Worm (Caenorhabditis elegans) whole organism, mixed stage, embryonic: ENCODE results near the gene tnc-2.

ENCODE experiments used
- ceh-83 ChIP-seq: fragments of 200-800 bp; sonication (Bioruptor generic); optimal IDR thresholded peaks from 2 replicates; lab custom pipeline; 2018; ENCODE audit warnings: mild to moderate bottlenecking, missing genetic modification characterization, missing compliant biosample characterization
- pha-4 ChIP-seq: fragments of 150-350 bp; optimal IDR thresholded peaks from 2 replicates; lab custom pipeline; 2018; ENCODE audit warnings: missing biosample characterization, missing genetic modification reagents, missing genetic modification characterization

DNA sequence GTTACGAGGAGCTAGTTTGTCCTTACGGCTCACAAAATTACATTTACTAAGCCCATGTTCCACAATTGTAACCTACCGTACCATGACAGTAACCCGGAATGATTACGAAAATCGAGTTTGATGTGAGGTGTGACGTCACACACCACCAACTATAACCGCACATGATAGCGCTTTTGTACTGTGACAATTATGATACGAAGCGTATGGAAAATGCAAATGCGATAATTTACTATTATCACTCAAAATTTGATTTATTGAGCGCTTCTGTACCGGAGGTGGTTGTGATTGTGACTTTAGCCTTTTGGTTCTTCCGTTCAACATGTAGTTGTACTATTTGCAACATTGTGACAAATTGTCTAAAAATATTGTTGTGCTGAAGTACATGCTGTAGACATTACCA, 19.0 kb downstream of the tnc-2 start:
- TF ChIP-seq ceh-83 (GFP tag; lab: Kevin White, UChicago) (no peak), pha-4 (no peak)
